Worm (Caenorhabditis elegans): Measurements from ENCODE around the gene C01F1.6.

C01F1.6 gene

DNA sequence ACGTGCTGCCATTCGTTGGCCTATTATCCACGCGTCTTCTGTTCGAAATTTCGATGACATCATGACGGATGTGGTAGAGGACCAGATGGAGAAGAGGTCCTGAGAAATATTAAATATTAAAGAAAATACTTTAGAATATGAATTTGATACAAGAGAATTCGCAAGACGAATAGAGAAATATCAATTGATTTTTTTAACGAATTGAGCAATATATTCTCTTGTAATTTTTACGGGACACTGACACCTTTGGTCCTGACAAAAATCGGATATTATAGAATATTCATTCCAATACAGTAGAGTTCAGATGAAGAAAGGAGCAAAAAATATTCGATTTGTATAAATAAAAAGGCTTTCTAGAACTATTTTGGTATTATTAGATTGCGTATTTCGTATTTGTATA lies at the start of gene C01F1.6:
Gene C01F1.6 (minus strand): TSS at position 101 of the 400 bp plus-strand sequence.
- TF ChIP-seq W03F9.2 (tag; optimal IDR thresholded peaks at IDR 0.05) (no peak), dao-5 (tag; optimal IDR thresholded peaks at IDR 0.05) (no peak), him-1 (tag; optimal IDR thresholded peaks at IDR 0.05) (no peak)

DNA sequence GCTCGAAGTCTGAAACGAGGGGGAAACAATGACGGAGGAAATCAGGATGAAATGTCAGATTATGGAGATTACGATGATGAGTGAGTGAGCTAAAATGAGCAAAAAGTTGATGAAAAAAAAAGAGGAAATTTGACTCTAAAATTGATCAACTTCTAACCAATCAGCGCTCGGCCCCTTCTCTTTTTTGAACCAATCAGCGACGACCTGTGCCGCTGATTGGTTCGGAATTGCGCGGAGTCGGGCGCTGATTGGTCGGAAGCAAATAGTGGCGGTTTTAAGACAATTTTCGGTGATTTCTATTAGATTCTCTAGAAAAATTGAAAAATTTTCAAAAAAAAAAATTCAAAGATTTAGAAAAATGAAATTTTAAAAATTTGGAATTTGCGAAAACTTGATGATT lies 49.7 kb upstream of the C01F1.6 start:
- TF ChIP-seq W03F9.2 (tag; optimal IDR thresholded peaks at IDR 0.05) (no peak), him-1 (tag; optimal IDR thresholded peaks at IDR 0.05) (no peak)

DNA sequence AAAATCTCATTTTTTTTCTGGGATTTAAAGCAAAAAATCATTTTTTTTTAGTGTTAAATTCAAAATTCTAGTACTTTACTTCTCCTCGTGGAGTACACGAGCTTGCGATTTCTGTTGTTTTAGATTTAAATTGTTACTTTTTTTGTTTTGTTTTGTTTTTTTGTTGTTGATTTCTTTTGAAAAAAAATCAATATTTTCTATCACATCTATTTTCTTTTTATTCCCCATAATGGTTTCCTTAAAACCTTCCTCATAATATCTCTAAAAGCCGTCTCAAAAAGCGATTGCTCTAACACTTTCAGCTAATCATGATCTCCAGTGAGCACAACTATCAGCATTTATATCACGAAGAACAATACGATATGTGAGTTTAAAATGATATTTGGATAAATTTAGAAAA lies 46.4 kb upstream of the C01F1.6 start, which contains the start of gene madf-3:
Gene madf-3 (plus strand): TSS at position 301 of the 400 bp plus-strand sequence.
- no peak for TF ChIP-seq W03F9.2 (tag; optimal IDR thresholded peaks at IDR 0.05)
- TF ChIP-seq dao-5 (tag; optimal IDR thresholded peaks at IDR 0.05): no peak
- TF ChIP-seq him-1 (tag; optimal IDR thresholded peaks at IDR 0.05): no peak

DNA sequence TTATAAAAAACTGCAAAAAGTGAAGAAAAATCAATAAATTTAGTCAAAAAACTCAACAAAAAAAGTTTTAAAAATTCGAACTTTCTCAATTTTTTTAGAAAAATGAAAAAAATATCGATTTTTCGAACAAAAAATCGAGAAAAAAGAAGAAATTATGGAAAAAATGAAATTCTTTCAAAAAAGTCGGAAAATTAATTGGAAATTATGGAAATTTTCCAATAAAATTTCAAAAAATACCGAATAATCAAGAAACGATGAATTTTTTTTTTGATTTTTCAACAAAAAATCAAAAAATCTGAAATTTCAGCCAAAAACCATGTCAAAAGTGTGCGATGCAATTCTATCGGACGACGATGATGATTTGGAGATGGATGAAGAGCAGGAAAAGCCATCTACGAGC lies 40.7 kb upstream of the C01F1.6 start, which contains the start of gene H20J04.4:
Gene H20J04.4 (plus strand): TSS at position 301 of the 400 bp plus-strand sequence.
- TF ChIP-seq W03F9.2 (tag; optimal IDR thresholded peaks at IDR 0.05): no peak
- no peak for TF ChIP-seq dao-5 (tag; optimal IDR thresholded peaks at IDR 0.05)
- TF ChIP-seq him-1 (tag; optimal IDR thresholded peaks at IDR 0.05): no peak

DNA sequence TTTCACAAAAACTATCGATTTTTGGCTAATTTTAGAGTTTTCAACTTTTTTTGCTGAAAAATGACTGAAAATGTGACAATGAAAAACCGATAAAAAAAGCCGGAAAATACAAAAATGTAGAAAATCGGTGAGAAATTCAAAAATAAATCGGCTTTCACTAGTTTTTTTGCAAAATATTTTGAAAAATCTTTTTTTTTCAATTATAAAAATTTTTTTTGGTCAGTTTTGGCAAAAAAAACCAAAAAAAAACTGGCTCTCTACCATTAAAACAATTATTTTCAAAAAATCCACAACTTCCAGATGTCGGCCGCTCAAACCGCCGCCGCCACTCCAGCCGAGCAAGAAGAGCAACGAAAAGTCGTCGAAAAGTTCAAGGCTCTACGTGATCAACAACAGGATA lies 38.4 kb upstream of the C01F1.6 start, which contains the start of gene pfd-2:
Gene pfd-2 (plus strand): TSS at position 301 of the 400 bp plus-strand sequence.
- TF ChIP-seq dao-5 (tag; optimal IDR thresholded peaks at IDR 0.05): no peak
- no peak for TF ChIP-seq W03F9.2 (tag; optimal IDR thresholded peaks at IDR 0.05)
- no peak for TF ChIP-seq him-1 (tag; optimal IDR thresholded peaks at IDR 0.05)

ce11 chrII:4324061-4324460 lies 36.0 kb upstream of the C01F1.6 start, which contains the start of gene mog-2:
TSS of gene mog-2 (plus strand) at chrII:4324361.
- no peak for TF ChIP-seq dao-5 (tag; optimal IDR thresholded peaks at IDR 0.05)
- TF ChIP-seq him-1 (tag; optimal IDR thresholded peaks at IDR 0.05): no peak
- no peak for TF ChIP-seq W03F9.2 (tag; optimal IDR thresholded peaks at IDR 0.05)

DNA sequence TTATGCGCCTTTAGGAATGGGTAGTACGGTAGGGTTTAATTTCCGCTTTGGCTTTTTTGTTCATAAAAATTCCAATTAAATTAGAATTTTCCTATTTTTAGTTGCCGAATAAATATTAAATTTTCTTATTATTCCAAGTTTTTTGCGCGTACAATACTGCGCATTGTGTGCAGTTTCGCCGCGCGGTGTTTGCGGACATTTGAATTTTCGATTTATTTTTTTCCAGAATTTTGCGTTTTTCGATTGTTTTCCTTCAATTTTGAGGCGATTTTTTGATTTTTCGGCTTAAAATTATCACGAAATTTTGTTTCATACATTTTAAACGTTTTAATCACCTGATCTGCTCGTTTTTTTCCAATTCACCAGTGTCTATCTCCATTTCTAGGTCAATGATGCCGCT lies 34.9 kb upstream of the C01F1.6 start, which contains the start of gene H20J04.6:
Gene H20J04.6 (plus strand): TSS at position 386 of the 400 bp plus-strand sequence.
- TF ChIP-seq him-1 (tag; optimal IDR thresholded peaks at IDR 0.05) (no peak), dao-5 (tag; optimal IDR thresholded peaks at IDR 0.05) (no peak), W03F9.2 (tag; optimal IDR thresholded peaks at IDR 0.05) (no peak)

DNA sequence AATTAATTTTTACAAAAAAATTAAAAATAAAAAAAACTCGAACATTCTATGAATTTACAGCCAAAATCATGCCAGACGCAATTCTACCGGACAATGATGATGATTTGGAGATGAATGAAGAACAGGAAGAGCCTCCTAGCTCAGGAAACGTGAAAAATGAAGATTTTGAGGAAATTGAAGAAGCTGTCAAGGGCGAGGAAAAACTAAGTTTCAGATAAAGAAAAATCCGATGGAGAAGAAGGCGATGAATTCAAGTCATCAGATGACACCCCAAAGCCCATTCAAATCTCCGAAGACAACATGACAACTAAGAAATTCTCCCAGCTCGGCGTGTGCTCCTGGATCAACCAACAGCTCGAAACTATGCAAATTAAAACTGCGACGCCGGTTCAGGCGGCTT lies 33.8 kb upstream of the C01F1.6 start, which contains the start of gene Y52E8A.1:
Gene Y52E8A.1 (plus strand): TSS at position 301 of the 400 bp plus-strand sequence.
- TF ChIP-seq him-1 (tag; optimal IDR thresholded peaks at IDR 0.05): no peak
- TF ChIP-seq W03F9.2 (tag; optimal IDR thresholded peaks at IDR 0.05): no peak
- TF ChIP-seq dao-5 (tag; optimal IDR thresholded peaks at IDR 0.05): no peak

DNA sequence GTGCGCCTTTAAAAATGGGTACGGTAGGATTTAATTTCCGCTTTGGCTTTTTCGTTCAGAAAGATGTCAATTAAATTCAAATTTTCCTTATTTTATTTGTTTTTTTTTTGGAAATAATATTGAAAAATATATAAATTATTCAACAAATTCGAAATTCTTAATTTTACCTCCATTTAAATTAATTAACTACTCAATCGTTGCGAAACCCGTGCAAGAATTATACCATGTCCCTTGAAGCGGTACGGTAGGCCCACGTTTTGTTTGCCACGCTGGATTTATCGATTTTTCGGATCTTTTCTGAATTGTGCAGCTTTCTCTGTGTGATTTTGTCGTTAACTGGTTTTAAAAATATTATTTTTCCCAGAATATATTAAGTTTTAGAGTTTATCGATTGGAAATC lies 32.4 kb upstream of the C01F1.6 start, which contains the start of gene Y52E8A.2:
Gene Y52E8A.2 (plus strand): TSS at position 382 of the 400 bp plus-strand sequence.
- TF ChIP-seq dao-5 (tag; optimal IDR thresholded peaks at IDR 0.05) (no peak), him-1 (tag; optimal IDR thresholded peaks at IDR 0.05) (no peak), W03F9.2 (tag; optimal IDR thresholded peaks at IDR 0.05) (no peak)

ce11 chrII:4319537-4320019 lies 31.6 kb upstream of the C01F1.6 start, which contains the start of gene Y52E8A.6:
TSS of gene Y52E8A.6 (minus strand) at chrII:4319969.
- TF ChIP-seq him-1 (tag; optimal IDR thresholded peaks at IDR 0.05) (no peak), dao-5 (tag; optimal IDR thresholded peaks at IDR 0.05) (no peak), W03F9.2 (tag; optimal IDR thresholded peaks at IDR 0.05) (no peak)

ce11 chrII:4316011-4316410 lies 28.0 kb upstream of the C01F1.6 start, which contains the start of gene srw-40:
TSS of gene srw-40 (minus strand) at chrII:4316111.
- no peak for TF ChIP-seq him-1 (tag; optimal IDR thresholded peaks at IDR 0.05)
- TF ChIP-seq W03F9.2 (tag; optimal IDR thresholded peaks at IDR 0.05): no peak
- TF ChIP-seq dao-5 (tag; optimal IDR thresholded peaks at IDR 0.05): no peak

DNA sequence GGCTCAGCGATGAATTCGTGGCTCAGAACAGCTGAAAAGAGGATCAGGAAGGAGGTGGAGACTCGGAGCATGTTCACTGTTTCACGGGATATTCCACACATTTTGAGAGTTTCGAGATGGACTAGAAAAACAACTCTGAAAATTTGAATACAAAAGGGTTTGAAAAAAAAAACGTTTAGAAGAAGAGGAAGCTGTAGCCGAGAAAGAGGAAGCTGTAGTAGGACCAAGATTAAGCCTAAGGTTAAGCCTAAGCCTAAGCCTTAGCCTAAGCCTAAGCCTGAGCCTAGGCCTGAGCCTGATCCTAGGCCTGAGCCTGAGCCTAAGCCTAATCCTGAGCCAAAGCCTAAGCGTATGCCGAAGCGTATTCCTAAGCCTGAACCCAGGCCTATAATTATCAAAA lies 24.1 kb upstream of the C01F1.6 start, which contains the start of gene plep-1:
Gene plep-1 (minus strand): TSS at position 101 of the 400 bp plus-strand sequence.
- TF ChIP-seq him-1 (tag; optimal IDR thresholded peaks at IDR 0.05) (no peak), dao-5 (tag; optimal IDR thresholded peaks at IDR 0.05) (no peak), W03F9.2 (tag; optimal IDR thresholded peaks at IDR 0.05) (no peak)

DNA sequence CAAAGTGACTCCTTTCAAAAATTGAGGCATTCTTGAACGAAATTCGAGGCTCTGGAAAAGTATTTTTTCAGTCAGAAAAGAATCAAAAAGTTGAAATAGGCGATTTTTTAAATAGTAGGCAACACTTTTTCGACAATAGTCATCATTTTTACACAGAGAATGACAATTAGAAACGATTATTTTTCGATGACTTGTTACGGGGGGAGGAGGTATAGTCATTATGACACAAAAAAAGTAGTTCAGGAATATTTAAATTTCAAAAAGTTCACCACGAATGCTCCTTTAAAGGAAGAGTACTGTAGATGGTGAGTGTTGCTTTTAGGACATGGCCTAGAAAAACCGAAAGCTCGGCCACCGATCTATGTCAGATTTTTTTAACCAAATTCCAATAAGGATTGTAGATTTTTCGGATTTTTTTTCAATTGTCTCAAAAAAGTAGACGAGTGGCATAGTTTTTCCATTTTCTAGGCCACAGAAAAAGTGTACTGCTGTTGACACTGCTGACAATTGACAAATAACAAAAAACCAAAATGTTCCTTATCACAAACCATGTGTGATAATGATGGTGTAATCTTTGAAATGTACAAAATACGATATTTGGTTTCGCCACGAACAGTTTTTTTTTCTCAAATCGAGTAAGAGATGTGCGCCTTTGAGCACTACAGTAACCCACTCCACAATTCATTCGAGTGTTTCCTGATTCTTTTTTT lies 19.1 kb upstream of the C01F1.6 start, which contains the start of gene Y52E8A.3:
Gene Y52E8A.3 (minus strand): TSS at position 51 of the 710 bp plus-strand sequence.
- TF ChIP-seq dao-5 (tag; optimal IDR thresholded peaks at IDR 0.05) (no peak), W03F9.2 (tag; optimal IDR thresholded peaks at IDR 0.05) (no peak), him-1 (tag; optimal IDR thresholded peaks at IDR 0.05) (no peak)

ce11 chrII:4301307-4301706 lies 13.3 kb upstream of the C01F1.6 start, which contains the start of gene gtf-2F1:
TSS of gene gtf-2F1 (plus strand) at chrII:4301607.
- TF ChIP-seq dao-5 (tag; optimal IDR thresholded peaks at IDR 0.05): no peak
- TF ChIP-seq him-1 (tag; optimal IDR thresholded peaks at IDR 0.05): no peak
- TF ChIP-seq W03F9.2 (tag; optimal IDR thresholded peaks at IDR 0.05): no peak

All from whole organism, L4/young adult.